Fruit fly (Drosophila melanogaster): ENCODE measurements around the gene Mcm6.
A peak's percentile ranks its signal among the peaks of the same experiment; 100 is the strongest.

Mcm6 gene

DNA sequence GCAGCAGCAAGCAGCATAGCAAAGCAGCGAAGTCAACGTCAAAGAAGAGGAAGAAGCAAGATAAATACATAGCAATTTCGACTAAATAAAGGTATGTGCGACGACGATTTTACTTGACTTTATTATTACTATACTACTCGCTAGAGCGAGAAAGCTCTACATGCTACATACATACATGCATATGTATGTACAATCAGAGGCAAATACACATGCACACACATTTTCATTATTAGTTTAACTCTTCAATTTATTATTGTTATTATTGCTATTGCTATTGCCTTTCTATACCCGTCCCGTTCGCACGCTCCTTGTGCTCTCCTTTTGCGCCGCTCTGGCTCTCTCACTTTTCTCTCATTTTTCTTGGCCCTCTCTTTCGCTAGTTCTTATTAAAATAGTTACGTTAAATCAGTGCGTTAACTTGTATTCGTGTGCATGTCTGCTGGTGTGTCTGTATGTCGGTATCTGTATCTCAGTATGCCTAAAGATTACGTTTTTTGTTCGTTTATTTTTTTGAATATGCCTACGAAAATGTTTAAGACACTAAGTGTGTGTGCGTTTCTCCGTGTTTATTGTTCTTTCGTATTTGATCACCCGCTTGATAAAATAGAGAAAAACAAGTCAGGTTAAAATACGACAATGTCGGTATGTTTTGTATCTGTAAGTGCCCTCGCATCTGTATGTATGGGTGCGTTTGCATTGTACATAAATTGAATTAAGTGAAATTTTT lies 26.2 kb downstream of the Mcm6 start (continued):
- no peak for TF ChIP-seq stc (GFP tag; IDR thresholded peaks at IDR 0.05)
- TF ChIP-seq CG16779 (GFP tag; IDR thresholded peaks at IDR 0.05): no peak
- TF ChIP-seq yki (optimal IDR thresholded peaks at IDR 0.05): peak; percentile 37
- TF ChIP-seq al (GFP tag; IDR thresholded peaks at IDR 0.05): no peak
- no peak for TF ChIP-seq CG13775 (GFP tag; optimal IDR thresholded peaks at IDR 0.05)
- TF ChIP-seq Pdp1 (GFP tag; optimal IDR thresholded peaks at IDR 0.05): no peak
- TF ChIP-seq Gug (GFP tag; IDR thresholded peaks at IDR 0.05): no peak
- no peak for TF ChIP-seq CG10462 (GFP tag; optimal IDR thresholded peaks at IDR 0.05)
- TF ChIP-seq CG10959 (GFP tag; IDR thresholded peaks at IDR 0.05): no peak
- TF ChIP-seq Asciz (GFP tag; optimal IDR thresholded peaks at IDR 0.05): peak; percentile 38
- TF ChIP-seq pros (GFP tag; optimal IDR thresholded peaks at IDR 0.05): peak; percentile 53
- no peak for TF ChIP-seq CG11398 (GFP tag; optimal IDR thresholded peaks at IDR 0.05)
- no peak for TF ChIP-seq Doc2 (GFP tag; IDR thresholded peaks at IDR 0.05)
- no peak for TF ChIP-seq gsb (GFP tag; IDR thresholded peaks at IDR 0.05)
- TF ChIP-seq Fer1 (GFP tag; optimal IDR thresholded peaks at IDR 0.05): peak; percentile 6
- peak; percentile 20 for TF ChIP-seq salm (tag; optimal IDR thresholded peaks at IDR 0.05)
- TF ChIP-seq sim (GFP tag; IDR thresholded peaks at IDR 0.05): no peak
- no peak for TF ChIP-seq Hr78 (GFP tag; optimal IDR thresholded peaks at IDR 0.05)
- peak; percentile 8 for TF ChIP-seq lab (GFP tag; optimal IDR thresholded peaks at IDR 0.05)
- peak in 1 of 2 experiments; percentile 24 for TF ChIP-seq eve (GFP tag; optimal IDR thresholded peaks at IDR 0.05)
- peak; percentile 32; the same call in 1 of the 2 replicates for TF ChIP-seq chm (GFP tag; IDR thresholded peaks at IDR 0.05)
- no peak for TF ChIP-seq Dfd (GFP tag; optimal IDR thresholded peaks at IDR 0.05)
- TF ChIP-seq pnt (GFP tag; optimal IDR thresholded peaks at IDR 0.05): no peak
- TF ChIP-seq tap (tag; optimal IDR thresholded peaks at IDR 0.05): peak; percentile 6
- no peak for TF ChIP-seq Sox100B (GFP tag; optimal IDR thresholded peaks at IDR 0.05)
- TF ChIP-seq CG10543 (GFP tag; optimal IDR thresholded peaks at IDR 0.05): peak; percentile 22
- no peak for TF ChIP-seq CG3838 (GFP tag; optimal IDR thresholded peaks at IDR 0.05)
- TF ChIP-seq gro (GFP tag; optimal IDR thresholded peaks at IDR 0.05): peak; percentile 6
- no peak for TF ChIP-seq phol (tag; optimal IDR thresholded peaks at IDR 0.05)
- TF ChIP-seq CG8944 (GFP tag; optimal IDR thresholded peaks at IDR 0.05): no peak
- TF ChIP-seq pfk (GFP tag; optimal IDR thresholded peaks at IDR 0.05): no peak
- TF ChIP-seq kni (GFP tag; optimal IDR thresholded peaks at IDR 0.05): no peak
- no peak for TF ChIP-seq CG1647 (GFP tag; optimal IDR thresholded peaks at IDR 0.05)
- TF ChIP-seq Bdp1 (GFP tag; optimal IDR thresholded peaks at IDR 0.05): no peak
- TF ChIP-seq wdn (GFP tag; IDR thresholded peaks at IDR 0.05): no peak
- TF ChIP-seq Lim3 (GFP tag; IDR thresholded peaks at IDR 0.05): no peak
- TF ChIP-seq ac (GFP tag; optimal IDR thresholded peaks at IDR 0.05): no peak
- no peak for TF ChIP-seq unc-4 (GFP tag; IDR thresholded peaks at IDR 0.05; ENCODE audit: partially characterized antibody)
- no peak for TF ChIP-seq ab (GFP tag; optimal IDR thresholded peaks at IDR 0.05)
- TF ChIP-seq dmrt11E (tag; optimal IDR thresholded peaks at IDR 0.05): no peak
- no peak for TF ChIP-seq aop (GFP tag; IDR thresholded peaks at IDR 0.05)
- TF ChIP-seq ro (GFP tag; IDR thresholded peaks at IDR 0.05): no peak
- TF ChIP-seq vfl (GFP tag; optimal IDR thresholded peaks at IDR 0.05): no peak
- TF ChIP-seq grn (GFP tag; optimal IDR thresholded peaks at IDR 0.05): peak; percentile 81
- TF ChIP-seq repo (GFP tag; optimal IDR thresholded peaks at IDR 0.05): no peak
- no peak for TF ChIP-seq Kr (GFP tag; optimal IDR thresholded peaks at IDR 0.05)
- no peak for TF ChIP-seq CG15601 (tag; optimal IDR thresholded peaks at IDR 0.05)
- TF ChIP-seq Optix (GFP tag; IDR thresholded peaks at IDR 0.05): no peak
- no peak for TF ChIP-seq Taf1 (GFP tag; IDR thresholded peaks at IDR 0.05)
- TF ChIP-seq CG7357 (GFP tag; IDR thresholded peaks at IDR 0.05): no peak
- 0 out of 4 replicates have a peak, but pooled peaks have one; percentile 65 for TF ChIP-seq chinmo (GFP tag; IDR thresholded peaks at IDR 0.05; ENCODE audit: partially characterized antibody)
